Fruit fly (Drosophila melanogaster): ENCODE data around the gene mthl6.

DNA sequence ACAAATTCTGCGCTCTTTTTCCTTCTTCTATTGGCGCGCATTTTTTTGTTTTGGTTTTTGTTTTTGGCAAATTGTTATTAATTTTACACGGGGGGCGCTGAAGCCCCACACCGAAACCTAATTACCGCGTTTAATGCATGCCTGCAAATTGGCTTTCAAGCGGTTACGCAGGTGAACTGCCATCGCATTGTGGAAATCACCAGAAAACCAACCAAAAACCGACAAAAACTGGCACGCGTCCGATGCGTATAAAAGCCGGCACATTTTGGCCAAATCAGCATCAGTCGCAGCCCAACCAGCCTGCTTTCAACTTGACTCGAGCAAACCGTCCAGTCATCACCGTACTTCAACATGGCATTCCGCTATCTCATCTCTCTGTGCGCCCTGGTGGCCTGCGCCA is 14.5 kb upstream of the mthl6 start, which contains the start of gene CG8541:
- TF ChIP-seq kay (GFP tag; ENCODE audit: borderline replicate concordance) = no peak
- no peak for TF ChIP-seq ovo (GFP tag; optimal IDR thresholded peaks at IDR 0.05)
- TF ChIP-seq CG12768 (GFP tag; optimal IDR thresholded peaks at IDR 0.05) = no peak
- no peak for TF ChIP-seq cnc (optimal IDR thresholded peaks at IDR 0.05)
- no peak for TF ChIP-seq Hr96 (GFP tag; optimal IDR thresholded peaks at IDR 0.05)
- TF ChIP-seq CG1620 (GFP tag; optimal IDR thresholded peaks at IDR 0.05) = no peak
